Worm (Caenorhabditis elegans) whole organism, mixed stage, embryonic: Measurements from ENCODE around the gene smg-8.

Experiments used
- M03D4.4 ChIP-seq: sonication (generic microtip); optimal IDR thresholded peaks from 2 replicates; lab custom pipeline; 2017; ENCODE audit warnings: mild to moderate bottlenecking, missing genetic modification characterization, missing compliant biosample characterization
- bed-3 ChIP-seq: fragments of 200-800 bp; sonication (Bioruptor generic); optimal IDR thresholded peaks from 3 replicates; lab custom pipeline; 2018; ENCODE audit warnings: mild to moderate bottlenecking, missing genetic modification characterization, moderate library complexity, missing compliant biosample characterization
- blmp-1 ChIP-seq: fragments of 150-350 bp; optimal IDR thresholded peaks from 2 replicates; lab custom pipeline; 2014; ENCODE audit warnings: missing biosample characterization, missing genetic modification characterization
- ceh-39 ChIP-seq: fragments of 150-350 bp; optimal IDR thresholded peaks from 2 replicates; lab custom pipeline; 2014; ENCODE audit warnings: missing biosample characterization, missing genetic modification characterization
- ceh-43 ChIP-seq: fragments of 200-800 bp; sonication (Bioruptor generic); optimal IDR thresholded peaks from 2 replicates; lab custom pipeline; 2018; ENCODE audit warnings: mild to moderate bottlenecking, missing genetic modification characterization, moderate library complexity, missing compliant biosample characterization
- ceh-83 ChIP-seq: fragments of 200-800 bp; sonication (Bioruptor generic); optimal IDR thresholded peaks from 2 replicates; lab custom pipeline; 2018; ENCODE audit warnings: mild to moderate bottlenecking, missing genetic modification characterization, missing compliant biosample characterization
- ces-1 ChIP-seq: fragments of 150-350 bp; optimal IDR thresholded peaks from 2 replicates; lab custom pipeline; 2014; ENCODE audit warnings: missing biosample characterization, missing genetic modification reagents, missing genetic modification characterization
- cnd-1 ChIP-seq: fragments of 200-800 bp; sonication (Bioruptor generic); optimal IDR thresholded peaks from 2 replicates; lab custom pipeline; 2018; ENCODE audit warnings: mild to moderate bottlenecking, missing genetic modification characterization, missing compliant biosample characterization
- drap-1 ChIP-seq: fragments of 200-800 bp; sonication (Bioruptor generic); optimal IDR thresholded peaks from 3 replicates; lab custom pipeline; 2018; ENCODE audit warnings: mild to moderate bottlenecking, missing genetic modification characterization, missing compliant biosample characterization
- elt-1 ChIP-seq: sonication (generic microtip); optimal IDR thresholded peaks from 2 replicates; lab custom pipeline; 2017; ENCODE audit warnings: missing genetic modification characterization, mild to moderate bottlenecking, missing compliant biosample characterization, antibody characterized with exemption, moderate library complexity, borderline replicate concordance; ENCODE audit not compliant: insufficient read depth
- elt-3 ChIP-seq: fragments of 150-350 bp; optimal IDR thresholded peaks from 2 replicates; lab custom pipeline; 2014; ENCODE audit warnings: missing biosample characterization, missing genetic modification characterization
- flh-1 ChIP-seq: fragments of 200-800 bp; sonication (Bioruptor generic); optimal IDR thresholded peaks from 2 replicates; lab custom pipeline; 2018; ENCODE audit warnings: mild to moderate bottlenecking, missing genetic modification characterization, moderate library complexity, missing compliant biosample characterization
- ham-2 ChIP-seq: fragments of 200-800 bp; sonication (Bioruptor generic); optimal IDR thresholded peaks from 2 replicates; lab custom pipeline; 2018; ENCODE audit warnings: mild to moderate bottlenecking, missing genetic modification characterization, missing compliant biosample characterization
- hlh-1 ChIP-seq: fragments of 150-350 bp; optimal IDR thresholded peaks from 2 replicates; lab custom pipeline; 2014; ENCODE audit warnings: missing biosample characterization, missing genetic modification reagents, missing genetic modification characterization
- lin-13 ChIP-seq: fragments of 150-350 bp; optimal IDR thresholded peaks from 2 replicates; lab custom pipeline; 2014; ENCODE audit warnings: missing biosample characterization, missing genetic modification characterization
- lin-32 ChIP-seq: fragments of 200-800 bp; sonication (Bioruptor generic); optimal IDR thresholded peaks from 2 replicates; lab custom pipeline; 2018; ENCODE audit warnings: mild to moderate bottlenecking, missing genetic modification characterization, missing compliant biosample characterization
- lsy-2 ChIP-seq: fragments of 150-350 bp; optimal IDR thresholded peaks from 2 replicates; lab custom pipeline; 2014; ENCODE audit warnings: missing biosample characterization, missing genetic modification characterization
- mab-5 ChIP-seq: fragments of 150-350 bp; optimal IDR thresholded peaks from 2 replicates; lab custom pipeline; 2014; ENCODE audit warnings: missing biosample characterization, missing genetic modification characterization
- mep-1 ChIP-seq: fragments of 150-350 bp; optimal IDR thresholded peaks from 2 replicates; lab custom pipeline; 2017; ENCODE audit warnings: missing biosample characterization, missing genetic modification reagents, missing genetic modification characterization, inconsistent platforms
- mls-2 ChIP-seq: sonication (generic microtip); optimal IDR thresholded peaks from 2 replicates; lab custom pipeline; 2016; ENCODE audit warnings: mild to moderate bottlenecking, missing genetic modification characterization, moderate library complexity, missing compliant biosample characterization
- nhr-12 ChIP-seq: fragments of 150-350 bp; optimal IDR thresholded peaks from 2 replicates; lab custom pipeline; 2014; ENCODE audit warnings: missing biosample characterization, missing genetic modification characterization
- nhr-2 ChIP-seq: fragments of 150-350 bp; optimal IDR thresholded peaks from 2 replicates; lab custom pipeline; 2014; ENCODE audit warnings: missing biosample characterization, missing genetic modification characterization
- nhr-237 ChIP-seq: fragments of 150-350 bp; optimal IDR thresholded peaks from 2 replicates; lab custom pipeline; 2014; ENCODE audit warnings: missing biosample characterization, missing genetic modification characterization
- nhr-28 ChIP-seq: fragments of 150-350 bp; optimal IDR thresholded peaks from 2 replicates; lab custom pipeline; 2014; ENCODE audit warnings: missing biosample characterization, missing genetic modification characterization
- nhr-76 ChIP-seq: sonication (generic microtip); optimal IDR thresholded peaks from 2 replicates; lab custom pipeline; 2017; ENCODE audit warnings: missing biosample characterization, missing genetic modification characterization
- pha-4 ChIP-seq: fragments of 150-350 bp; optimal IDR thresholded peaks from 2 replicates; lab custom pipeline; 2018; ENCODE audit warnings: missing biosample characterization, missing genetic modification reagents, missing genetic modification characterization
- sem-2 ChIP-seq: fragments of 200-800 bp; sonication (Bioruptor generic); optimal IDR thresholded peaks from 2 replicates; lab custom pipeline; 2018; ENCODE audit warnings: mild to moderate bottlenecking, missing genetic modification characterization, missing compliant biosample characterization
- snpc-4 ChIP-seq: fragments of 150-350 bp; optimal IDR thresholded peaks from 2 replicates; lab custom pipeline; 2014; ENCODE audit warnings: missing biosample characterization, missing genetic modification characterization
- sptf-1 ChIP-seq: sonication (generic microtip); optimal IDR thresholded peaks from 2 replicates; lab custom pipeline; 2017; ENCODE audit warnings: mild to moderate bottlenecking, missing genetic modification characterization, moderate library complexity, missing compliant biosample characterization
- tbx-8 ChIP-seq: fragments of 200-800 bp; sonication (Bioruptor generic); optimal IDR thresholded peaks from 2 replicates; lab custom pipeline; 2018; ENCODE audit warnings: mild to moderate bottlenecking, missing genetic modification characterization, moderate library complexity, missing compliant biosample characterization
- unc-120 ChIP-seq: sonication (generic microtip); optimal IDR thresholded peaks from 2 replicates; lab custom pipeline; 2017; ENCODE audit warnings: missing genetic modification characterization, missing compliant biosample characterization; ENCODE audit not compliant: poor library complexity, severe bottlenecking
- unc-39 ChIP-seq: fragments of 150-350 bp; optimal IDR thresholded peaks from 2 replicates; lab custom pipeline; 2014; ENCODE audit warnings: missing biosample characterization, missing genetic modification characterization
- unc-62 ChIP-seq: fragments of 150-350 bp; optimal IDR thresholded peaks from 2 replicates; lab custom pipeline; 2014; ENCODE audit warnings: missing biosample characterization, missing genetic modification reagents, missing genetic modification characterization
- zip-8 ChIP-seq: fragments of 150-350 bp; optimal IDR thresholded peaks from 2 replicates; lab custom pipeline; 2014; ENCODE audit warnings: missing biosample characterization, missing genetic modification characterization
- ztf-11 ChIP-seq: fragments of 150-350 bp; optimal IDR thresholded peaks from 2 replicates; lab custom pipeline; 2014; ENCODE audit warnings: missing biosample characterization, missing genetic modification characterization

smg-8 gene

ce11 chrII:14432100-14432499, 9.1 kb upstream of the smg-8 start:
- peak; percentile 86 for TF ChIP-seq ces-1 (GFP tag; lab: Kevin White, UChicago)
- TF ChIP-seq sptf-1 (tag; lab: Kevin White, UChicago) = no peak

ce11 chrII:14433712-14434352, 7.4 kb upstream of the smg-8 start:
- TF ChIP-seq zip-8 (tag; lab: Kevin White, UChicago) (no peak), ces-1 (GFP tag; lab: Kevin White, UChicago) (peak; percentile 93), unc-62 (GFP tag; lab: Kevin White, UChicago) (peak; percentile 61), ceh-39 (tag; lab: Kevin White, UChicago) (no peak)

- TF ChIP-seq lin-32 (GFP tag; lab: Kevin White, UChicago) (no peak), nhr-2 (tag; lab: Kevin White, UChicago) (peak; percentile 87), ham-2 (GFP tag; lab: Kevin White, UChicago) (no peak), mls-2 (peak; percentile 8), ztf-11 (no peak), ceh-43 (GFP tag; lab: Kevin White, UChicago) (peak; percentile 43)
Measured at ce11 chrII:14437116-14437515, 4.1 kb upstream of the smg-8 start.

- no peak for TF ChIP-seq flh-1 (GFP tag; lab: Kevin White, UChicago)
- TF ChIP-seq tbx-8 (GFP tag; lab: Kevin White, UChicago) = no peak
- no peak for TF ChIP-seq snpc-4
- TF ChIP-seq mep-1 (tag; lab: Kevin White, UChicago) = peak; percentile 51
- TF ChIP-seq pha-4 (tag; lab: Kevin White, UChicago) = peak; percentile 82
- no peak for TF ChIP-seq ztf-11
- peak; percentile 85 for TF ChIP-seq nhr-2 (tag; lab: Kevin White, UChicago)
- peak; percentile 48 for TF ChIP-seq sptf-1 (tag; lab: Kevin White, UChicago)
- no peak for TF ChIP-seq mls-2
- no peak for TF ChIP-seq drap-1 (GFP tag; lab: Kevin White, UChicago)
- TF ChIP-seq unc-62 (GFP tag; lab: Kevin White, UChicago) = peak; percentile 17
- no peak for TF ChIP-seq cnd-1 (tag; lab: Kevin White, UChicago)
- TF ChIP-seq bed-3 (GFP tag; lab: Kevin White, UChicago) = no peak
- peak; percentile 72 for TF ChIP-seq ham-2 (GFP tag; lab: Kevin White, UChicago)
- no peak for TF ChIP-seq ceh-43 (GFP tag; lab: Kevin White, UChicago)
- TF ChIP-seq M03D4.4 (tag; lab: Kevin White, UChicago) = no peak
- TF ChIP-seq ces-1 (GFP tag; lab: Kevin White, UChicago) = peak; percentile 18
- TF ChIP-seq nhr-76 (tag; lab: Kevin White, UChicago) = no peak
- TF ChIP-seq ceh-39 (tag; lab: Kevin White, UChicago) = peak; percentile 50
- no peak for TF ChIP-seq mab-5 (tag; lab: Kevin White, UChicago)
- no peak for TF ChIP-seq blmp-1 (tag; lab: Kevin White, UChicago)
- TF ChIP-seq nhr-28 (tag; lab: Kevin White, UChicago) = no peak
- TF ChIP-seq unc-39 (tag; lab: Kevin White, UChicago) = no peak
- no peak for TF ChIP-seq zip-8 (tag; lab: Kevin White, UChicago)
- TF ChIP-seq elt-3 (tag; lab: Kevin White, UChicago) = peak; percentile 55
- no peak for TF ChIP-seq nhr-12 (tag; lab: Kevin White, UChicago)
- TF ChIP-seq hlh-1 (tag; lab: Kevin White, UChicago) = peak; percentile 32
- TF ChIP-seq nhr-237 (tag; lab: Kevin White, UChicago) = peak; percentile 33
- TF ChIP-seq ceh-83 = no peak
- TF ChIP-seq sem-2 = no peak
- peak; percentile 46 for TF ChIP-seq lsy-2 (tag; lab: Kevin White, UChicago)
- TF ChIP-seq elt-1 = no peak
- peak; percentile 52 for TF ChIP-seq lin-13 (tag; lab: Kevin White, UChicago)
- peak; percentile 68 for TF ChIP-seq unc-120 (tag; lab: Kevin White, UChicago)
- no peak for TF ChIP-seq lin-32 (GFP tag; lab: Kevin White, UChicago)
Measured at ce11 chrII:14437922-14438458, 3.2 kb upstream of the smg-8 start, which contains the start of gene K04B12.2. Gene K04B12.2 (minus strand): TSS chrII:14437972.
